Fruit fly (Drosophila melanogaster) whole organism, prepupa: ENCODE data around the gene Nedd8.
A peak's percentile ranks its signal among the peaks of the same experiment; 100 is the strongest.

Source experiments
- Blimp-1 ChIP-seq: fragments of 200-800 bp; sonication (Bioruptor generic); optimal IDR thresholded peaks from 3 replicates; lab custom pipeline; 2017; ENCODE audit warnings: missing biosample characterization, missing genetic modification characterization, mild to moderate bottlenecking, moderate library complexity, missing genetic modification reagents
- CG10669 ChIP-seq: fragments of 200-800 bp; sonication (Bioruptor generic); optimal IDR thresholded peaks from 3 replicates; lab custom pipeline; 2018; ENCODE audit warnings: missing biosample characterization, mild to moderate bottlenecking, missing genetic modification characterization, moderate library complexity
- CG11762 ChIP-seq: fragments of 200-800 bp; sonication (Bioruptor generic); optimal IDR thresholded peaks from 3 replicates; lab custom pipeline; 2016; ENCODE audit warnings: missing biosample characterization, missing genetic modification characterization; ENCODE audit not compliant: insufficient read depth
- CG15336 ChIP-seq: fragments of 200-800 bp; sonication (Bioruptor generic); IDR thresholded peaks from 2 replicates; pipeline ENCODE4 v1.3.6; 2022; ENCODE audit warnings: missing biosample characterization, missing genetic modification characterization
- CG16779 ChIP-seq: fragments of 200-800 bp; sonication (Bioruptor generic); optimal IDR thresholded peaks from 3 replicates; lab custom pipeline; 2017; ENCODE audit warnings: missing biosample characterization, mild to moderate bottlenecking, missing genetic modification characterization
- CG31627 ChIP-seq: fragments of 200-800 bp; sonication (Bioruptor generic); optimal IDR thresholded peaks from 3 replicates; lab custom pipeline; 2016; ENCODE audit warnings: missing biosample characterization, missing genetic modification characterization
- CG4318 ChIP-seq: fragments of 200-800 bp; sonication (Bioruptor generic); optimal IDR thresholded peaks from 3 replicates; lab custom pipeline; 2017; ENCODE audit warnings: missing biosample characterization, mild to moderate bottlenecking, missing genetic modification characterization
- CG6792 ChIP-seq: fragments of 200-800 bp; sonication (Bioruptor generic); optimal IDR thresholded peaks from 3 replicates; lab custom pipeline; 2016; ENCODE audit warnings: missing biosample characterization, missing genetic modification characterization
- CG6854 ChIP-seq: fragments of 200-800 bp; sonication (Bioruptor generic); optimal IDR thresholded peaks from 2 replicates; lab custom pipeline; 2017; ENCODE audit warnings: missing biosample characterization, mild to moderate bottlenecking, missing genetic modification characterization
- CG7368 ChIP-seq: fragments of 200-800 bp; sonication (Bioruptor generic); optimal IDR thresholded peaks from 3 replicates; lab custom pipeline; 2016; ENCODE audit warnings: missing biosample characterization, missing genetic modification characterization
- CG8119 ChIP-seq: fragments of 200-800 bp; sonication (Bioruptor generic); IDR thresholded peaks from 3 replicates; pipeline ENCODE4 v1.3.6; 2022; ENCODE audit warnings: missing biosample characterization, missing genetic modification characterization
- CG8319 ChIP-seq: fragments of 200-800 bp; sonication (Bioruptor generic); optimal IDR thresholded peaks from 3 replicates; lab custom pipeline; 2016; ENCODE audit warnings: missing biosample characterization, missing genetic modification characterization
- Eip78C ChIP-seq: fragments of 200-800 bp; sonication (Bioruptor generic); peaks from one replicate; lab custom pipeline; 2016; ENCODE audit warnings: missing biosample characterization, missing genetic modification characterization
- Gug ChIP-seq: fragments of 200-800 bp; sonication (Bioruptor generic); IDR thresholded peaks from 2 replicates; pipeline ENCODE4 v1.3.6; 2022; ENCODE audit warnings: missing biosample characterization, missing genetic modification characterization
- Hr38 ChIP-seq: sonication (Bioruptor generic); optimal IDR thresholded peaks from 2 replicates; lab custom pipeline; 2016; ENCODE audit warnings: missing biosample characterization, missing genetic modification characterization
- Hr39 ChIP-seq: fragments of 200-800 bp; sonication (Bioruptor generic); optimal IDR thresholded peaks from 2 replicates; lab custom pipeline; 2016; ENCODE audit warnings: missing biosample characterization, missing genetic modification characterization
- Lpt ChIP-seq: fragments of 200-800 bp; sonication (Bioruptor generic); optimal IDR thresholded peaks from 3 replicates; lab custom pipeline; 2016; ENCODE audit warnings: missing biosample characterization, missing genetic modification characterization
- Met ChIP-seq: fragments of 200-800 bp; sonication (Bioruptor generic); optimal IDR thresholded peaks from 3 replicates; lab custom pipeline; 2016; ENCODE audit warnings: missing biosample characterization, missing genetic modification characterization
- Sox102F ChIP-seq: fragments of 200-800 bp; sonication (Bioruptor generic); optimal IDR thresholded peaks from 2 replicates; lab custom pipeline; 2016; ENCODE audit warnings: missing biosample characterization, mild to moderate bottlenecking, missing genetic modification characterization
- Sox14 ChIP-seq: fragments of 200-800 bp; sonication (Bioruptor generic); optimal IDR thresholded peaks from 3 replicates; lab custom pipeline; 2016; ENCODE audit warnings: missing biosample characterization, missing genetic modification characterization
- Sox15 ChIP-seq: fragments of 200-800 bp; sonication (Bioruptor generic); optimal IDR thresholded peaks from 3 replicates; lab custom pipeline; 2016; ENCODE audit warnings: missing biosample characterization, missing genetic modification characterization
- achi ChIP-seq: fragments of 200-800 bp; sonication (Bioruptor generic); optimal IDR thresholded peaks from 3 replicates; lab custom pipeline; 2016; ENCODE audit warnings: missing biosample characterization, missing genetic modification characterization
- acj6 ChIP-seq: fragments of 200-800 bp; sonication (Bioruptor generic); optimal IDR thresholded peaks from 3 replicates; lab custom pipeline; 2016; ENCODE audit warnings: missing biosample characterization, missing genetic modification characterization
- dac ChIP-seq: fragments of 200-800 bp; sonication (Bioruptor generic); optimal IDR thresholded peaks from 2 replicates; lab custom pipeline; 2017; ENCODE audit warnings: missing biosample characterization, mild to moderate bottlenecking, missing genetic modification characterization
- dsx ChIP-seq: fragments of 200-800 bp; optimal IDR thresholded peaks from 3 replicates; lab custom pipeline; 2019; ENCODE audit warnings: missing biosample characterization, mild to moderate bottlenecking, missing genetic modification characterization, moderate library complexity; ENCODE audit not compliant: poor library complexity, severe bottlenecking
- esn ChIP-seq: fragments of 200-800 bp; sonication (Bioruptor generic); optimal IDR thresholded peaks from 2 replicates; lab custom pipeline; 2016; ENCODE audit warnings: missing biosample characterization, mild to moderate bottlenecking, missing genetic modification characterization, moderate library complexity
- fd85E ChIP-seq: fragments of 200-800 bp; sonication (Bioruptor generic); optimal IDR thresholded peaks from 3 replicates; lab custom pipeline; 2016; ENCODE audit warnings: missing biosample characterization, missing genetic modification characterization
- fkh ChIP-seq: fragments of 200-800 bp; sonication (Bioruptor generic); optimal IDR thresholded peaks from 3 replicates; lab custom pipeline; 2017; ENCODE audit warnings: missing biosample characterization, mild to moderate bottlenecking, missing genetic modification characterization, moderate library complexity
- lz ChIP-seq: fragments of 200-800 bp; sonication (Bioruptor generic); optimal IDR thresholded peaks from 3 replicates; lab custom pipeline; 2016; ENCODE audit warnings: missing biosample characterization, missing genetic modification characterization
- net ChIP-seq: fragments of 200-800 bp; sonication (Bioruptor generic); optimal IDR thresholded peaks from 3 replicates; lab custom pipeline; 2016; ENCODE audit warnings: missing biosample characterization, missing genetic modification characterization
- pdm3 ChIP-seq: fragments of 200-800 bp; sonication (Bioruptor generic); optimal IDR thresholded peaks from 3 replicates; lab custom pipeline; 2016; ENCODE audit warnings: missing biosample characterization, missing genetic modification characterization
- ss ChIP-seq, 2 experiments: fragments of 200-800 bp; sonication (Bioruptor generic); optimal IDR thresholded peaks; 2 replicates in 1 of 2; 3 replicates in 1 of 2; lab custom pipeline; 2017 to 2018; ENCODE audit warnings: mild to moderate bottlenecking in 2 of 2, missing biosample characterization in 2 of 2, missing genetic modification characterization in 2 of 2, moderate library complexity in 1 of 2
- svp ChIP-seq: fragments of 200-800 bp; sonication (Bioruptor generic); peaks from one replicate; lab custom pipeline; 2016; ENCODE audit warnings: missing biosample characterization, missing genetic modification characterization
- topi ChIP-seq: fragments of 200-800 bp; sonication (Bioruptor generic); optimal IDR thresholded peaks from 3 replicates; lab custom pipeline; 2016; ENCODE audit warnings: missing biosample characterization, missing genetic modification characterization
- vri ChIP-seq: fragments of 200-800 bp; sonication (Bioruptor generic); optimal IDR thresholded peaks from 3 replicates; lab custom pipeline; 2016; ENCODE audit warnings: missing biosample characterization, mild to moderate bottlenecking, missing genetic modification characterization

Nedd8 gene

DNA sequence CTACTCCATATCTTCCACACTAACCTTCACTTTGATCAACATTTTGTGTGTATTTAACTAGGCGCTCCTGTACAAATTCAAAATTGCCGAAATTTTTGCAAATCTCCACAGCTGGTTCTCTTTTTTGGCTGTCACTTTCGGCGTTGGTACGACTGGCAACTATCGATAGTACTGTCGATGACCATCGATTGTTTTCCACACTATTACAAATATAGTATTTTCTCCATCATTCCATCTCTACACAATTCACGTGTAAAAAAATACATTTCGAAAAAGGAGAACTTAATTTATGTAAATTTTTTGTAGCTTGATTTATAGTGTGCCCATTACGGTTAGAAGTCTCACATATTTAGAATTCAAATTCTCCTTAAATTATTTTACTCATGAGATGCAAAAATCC is at the start of gene Nedd8:
TSS of gene Nedd8 (minus strand) at position 164 of the 400 bp plus-strand sequence.
- TF ChIP-seq fkh (GFP tag; lab: Kevin White, UChicago): peak; percentile 21
- TF ChIP-seq achi (GFP tag; lab: Kevin White, UChicago): peak; percentile 91
- TF ChIP-seq svp (GFP tag; lab: Kevin White, UChicago): no peak
- TF ChIP-seq, all 60 proteins: peak for 2

- TF ChIP-seq pdm3 (GFP tag; lab: Kevin White, UChicago): no peak
- TF ChIP-seq Sox102F: no peak
- TF ChIP-seq dsx (GFP tag; lab: Kevin White, UChicago): no peak
- no peak for TF ChIP-seq lz
- TF ChIP-seq CG8319 (GFP tag; lab: Kevin White, UChicago): no peak
- no peak for TF ChIP-seq CG31627 (GFP tag; lab: Kevin White, UChicago)
- TF ChIP-seq Eip78C: no peak
- no peak for TF ChIP-seq Lpt (GFP tag; lab: Kevin White, UChicago)
- no peak for TF ChIP-seq Sox14 (GFP tag; lab: Kevin White, UChicago)
- TF ChIP-seq CG15336 (GFP tag; lab: Robert Waterston, UW): no peak
- no peak for TF ChIP-seq CG6792 (GFP tag; lab: Kevin White, UChicago)
- TF ChIP-seq Sox15: no peak
- TF ChIP-seq esn (GFP tag; lab: Kevin White, UChicago): no peak
- TF ChIP-seq CG6854: no peak
Observed at dm6 chr2L:18997148-18997547, 45.5 kb upstream of the Nedd8 start, which contains the start of gene CG31792. CG31792 (plus strand) TSS chr2L:18997448.

DNA sequence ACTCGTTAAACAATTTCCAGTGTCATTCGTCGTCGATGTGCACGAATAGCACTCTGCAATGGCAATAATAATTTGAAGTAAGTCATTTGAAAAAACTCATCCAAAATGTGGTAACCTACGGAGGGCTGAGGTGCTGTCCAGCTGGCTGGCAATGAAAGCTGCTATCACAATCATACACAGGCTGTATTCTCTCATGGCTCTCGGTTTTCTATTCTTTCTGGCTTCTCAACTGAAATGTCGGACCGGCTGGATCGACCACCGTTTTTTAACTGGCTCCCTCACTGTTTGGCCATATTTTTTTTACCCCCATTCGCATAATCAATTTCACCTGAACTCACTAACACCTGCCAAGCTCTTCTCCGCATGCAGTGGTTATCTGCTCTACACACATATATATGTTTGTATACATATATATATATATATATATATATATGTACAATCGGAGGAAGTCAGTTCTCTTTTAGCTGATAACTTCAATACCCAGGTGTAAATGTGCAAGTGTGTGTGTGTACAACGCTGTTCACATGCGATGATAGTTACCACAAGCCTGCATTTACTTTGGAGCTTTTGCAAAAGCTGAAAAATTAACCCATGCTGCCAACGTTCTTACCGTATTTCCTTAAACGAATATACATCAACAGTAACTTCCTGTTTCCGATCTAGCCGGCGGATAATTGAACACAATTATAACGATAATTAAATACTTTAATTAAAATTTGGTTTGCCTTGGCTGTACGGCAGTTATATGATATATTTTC is 44.2 kb upstream of the Nedd8 start, which contains the start of gene CG10650:
TSS of gene CG10650 (minus strand) at position 275 of the 758 bp plus-strand sequence.
- TF ChIP-seq CG31627 (GFP tag; lab: Kevin White, UChicago): no peak
- TF ChIP-seq vri (GFP tag; lab: Kevin White, UChicago): peak; percentile 78
- TF ChIP-seq Eip78C: peak; percentile 9

dm6 chr2L:18992196-18992595 is 40.6 kb upstream of the Nedd8 start, which contains the start of gene CG46465:
CG46465 (plus strand) TSS chr2L:18992496.
- TF ChIP-seq dac (GFP tag; lab: Kevin White, UChicago) (no peak), ss (GFP tag; optimal IDR thresholded peaks at IDR 0.05; lab: Kevin White, UChicago) (no peak), Met (GFP tag; lab: Kevin White, UChicago) (no peak), CG7368 (GFP tag; lab: Kevin White, UChicago) (no peak), CG10669 (GFP tag; lab: Kevin White, UChicago) (no peak), CG11762 (GFP tag; lab: Kevin White, UChicago) (no peak), net (GFP tag; lab: Kevin White, UChicago) (no peak), acj6 (no peak), lz (no peak), CG6854 (no peak), fd85E (GFP tag; lab: Kevin White, UChicago) (no peak), CG8119 (GFP tag; lab: Robert Waterston, UW) (no peak), Hr38 (GFP tag; lab: Kevin White, UChicago) (no peak), CG31627 (GFP tag; lab: Kevin White, UChicago) (no peak), topi (no peak)

dm6 chr2L:18990720-18991119 is 39.1 kb upstream of the Nedd8 start, which contains the start of gene CG15169:
CG15169 (plus strand) TSS chr2L:18991020.
- TF ChIP-seq dac (GFP tag; lab: Kevin White, UChicago): no peak
- no peak for TF ChIP-seq CG16779 (tag; lab: Kevin White, UChicago)
- no peak for TF ChIP-seq Blimp-1 (GFP tag; lab: Kevin White, UChicago)
- no peak for TF ChIP-seq Hr39 (GFP tag; lab: Kevin White, UChicago)
- no peak for TF ChIP-seq CG4318 (GFP tag; lab: Kevin White, UChicago)
- no peak for TF ChIP-seq Gug
- no peak for TF ChIP-seq CG6854
- no peak for TF ChIP-seq Sox102F
